Worm (Caenorhabditis elegans) whole organism, L4 larva: Measurements from ENCODE around the gene F28H7.2.

Experiments
- Y75B8A.6 ChIP-seq: fragments of 200-800 bp; sonication (Bioruptor generic); IDR thresholded peaks from 2 replicates; pipeline ENCODE4 v1.3.6; 2022; ENCODE audit warnings: missing genetic modification reagents, missing genetic modification characterization, missing compliant biosample characterization
- hlh-11 ChIP-seq: fragments of 200-800 bp; sonication (Bioruptor generic); optimal IDR thresholded peaks from 2 replicates; lab custom pipeline; 2018; ENCODE audit warnings: mild to moderate bottlenecking, missing genetic modification characterization, missing compliant biosample characterization
- lin-15B ChIP-seq: fragments of 150-350 bp; sonication (generic microtip); optimal IDR thresholded peaks from 3 replicates; lab custom pipeline; 2014; ENCODE audit warnings: missing biosample characterization, missing genetic modification characterization
- mdl-1 ChIP-seq, 2 experiments: fragments of 150-350 bp in 1 of 2; sonication (generic microtip) in 1 of 2; optimal IDR thresholded peaks; 2 replicates each; lab custom pipeline; 2014 to 2017; ENCODE audit warnings: missing biosample characterization in 2 of 2, missing genetic modification characterization in 2 of 2
- unc-62 ChIP-seq, 3 experiments: fragments of 150-350 bp in 1 of 3; sonication (generic microtip); optimal IDR thresholded peaks in 2 of 3; peaks in 1 of 3; 1 replicate in 1 of 3; 2 replicates in 2 of 3; lab custom pipeline; 2014 to 2017; ENCODE audit warnings: missing biosample characterization in 3 of 3, missing genetic modification characterization in 3 of 3, missing genetic modification reagents in 3 of 3, missing genotype in 1 of 3
- zag-1 ChIP-seq: fragments of 150-350 bp; optimal IDR thresholded peaks from 2 replicates; lab custom pipeline; 2014; ENCODE audit warnings: missing biosample characterization, missing genetic modification characterization
- ztf-11 ChIP-seq: fragments of 150-350 bp; optimal IDR thresholded peaks from 2 replicates; lab custom pipeline; 2014; ENCODE audit warnings: missing biosample characterization, missing genetic modification characterization

ce11 chrV:10720876-10721275 is 26.8 kb upstream of the F28H7.2 start:
- peak in 1 of 2 experiments; percentile 26 for TF ChIP-seq unc-62 (GFP tag; optimal IDR thresholded peaks at IDR 0.05 in 1 of 2; lab: Kevin White, UChicago)
- TF ChIP-seq unc-62 (tag; optimal IDR thresholded peaks at IDR 0.05; lab: Kevin White, UChicago) = no peak
- no peak for TF ChIP-seq lin-15B (tag; lab: Kevin White, UChicago)
- TF ChIP-seq mdl-1 (tag; optimal IDR thresholded peaks at IDR 0.05; lab: Kevin White, UChicago) = peak in 1 of 2 experiments; percentile 49
- no peak for TF ChIP-seq Y75B8A.6 (GFP tag; lab: Robert Waterston, UW)
- no peak for TF ChIP-seq ztf-11 (tag; lab: Kevin White, UChicago)
- no peak for TF ChIP-seq zag-1 (tag; lab: Kevin White, UChicago)
- TF ChIP-seq hlh-11 (tag; lab: Kevin White, UChicago) = no peak
